Worm (Caenorhabditis elegans): ENCODE measurements around the gene nuo-5.

nuo-5 gene

DNA sequence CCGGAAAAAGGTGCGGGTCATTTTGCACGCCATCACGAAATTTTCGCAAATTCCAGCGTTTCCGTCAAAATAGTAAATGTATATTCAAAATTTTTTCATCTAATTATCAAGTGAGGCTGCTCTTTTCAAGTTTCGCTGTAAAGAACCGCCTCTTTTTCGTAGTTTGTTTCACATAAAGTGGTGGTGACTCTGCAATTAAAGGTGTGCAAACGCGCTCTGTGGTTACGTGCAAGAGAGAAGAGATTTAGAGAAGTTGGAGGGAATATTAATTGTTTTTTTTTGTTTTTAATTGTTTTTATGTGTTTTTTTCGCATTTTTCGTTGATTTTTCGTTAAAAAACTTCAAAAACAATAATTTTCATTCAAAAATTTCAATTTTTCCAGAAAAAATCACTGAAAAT, 26.2 kb upstream of the nuo-5 start, which contains the start of gene W02G9.3 (continued):
- TF ChIP-seq hlh-30 (tag; optimal IDR thresholded peaks at IDR 0.05; ENCODE audit: insufficient read depth) (peak; percentile 41), hlh-11 (tag; optimal IDR thresholded peaks at IDR 0.05) (peak; percentile 3), ces-1 (GFP tag; optimal IDR thresholded peaks at IDR 0.05) (no peak), nhr-11 (tag; optimal IDR thresholded peaks at IDR 0.05) (peak; percentile 96), pqm-1 (tag; optimal IDR thresholded peaks at IDR 0.05) (no peak), snpc-4 (tag; optimal IDR thresholded peaks at IDR 0.05) (no peak), ceh-20 (GFP tag; IDR thresholded peaks at IDR 0.05) (no peak), attf-4 (tag; optimal IDR thresholded peaks at IDR 0.05) (no peak), dmd-6 (GFP tag; IDR thresholded peaks at IDR 0.05) (peak; percentile 24; the same call in 1 of the 2 replicates), lin-1 (GFP tag; IDR thresholded peaks at IDR 0.05) (no peak), ctbp-1 (GFP tag; IDR thresholded peaks at IDR 0.05) (no peak)

DNA sequence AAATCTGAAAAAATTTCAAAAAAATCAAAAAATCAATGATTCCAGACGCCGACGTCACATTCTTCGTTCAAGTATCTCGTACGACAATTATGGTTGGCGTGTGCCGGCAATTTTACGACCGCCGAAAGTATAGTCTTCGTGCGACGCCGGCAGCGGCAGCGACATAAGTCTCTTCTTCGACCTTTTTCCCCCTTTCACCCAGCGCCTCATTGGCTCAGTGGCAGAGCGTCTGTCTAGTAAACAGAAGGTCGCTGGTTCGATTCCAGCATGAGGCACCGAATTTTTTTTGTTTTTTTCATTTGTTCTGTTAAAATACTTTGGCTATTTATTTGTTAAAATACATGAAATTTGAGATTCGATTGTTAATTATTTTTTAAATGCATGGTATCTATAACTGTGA, 25.0 kb upstream of the nuo-5 start:
- peak; percentile 59; the same call in 1 of the 2 replicates for TF ChIP-seq Y48G9A.11 (GFP tag; IDR thresholded peaks at IDR 0.05)
- TF ChIP-seq nhr-102 (tag; optimal IDR thresholded peaks at IDR 0.05): no peak
- TF ChIP-seq T20F7.1 (GFP tag; optimal IDR thresholded peaks at IDR 0.05): no peak
- peak; percentile 75 for TF ChIP-seq dmd-8 (GFP tag; IDR thresholded peaks at IDR 0.05)
- peak; percentile 51; the same call in 1 of the 2 replicates for TF ChIP-seq ctbp-1 (GFP tag; IDR thresholded peaks at IDR 0.05)
- TF ChIP-seq T26A8.4 (GFP tag; IDR thresholded peaks at IDR 0.05): 0 out of 2 replicates have a peak, but pooled peaks have one; percentile 21
- TF ChIP-seq egl-43 (GFP tag; IDR thresholded peaks at IDR 0.05): peak; percentile 85
- no peak for TF ChIP-seq ceh-20 (GFP tag; IDR thresholded peaks at IDR 0.05)
- TF ChIP-seq ces-1 (GFP tag; optimal IDR thresholded peaks at IDR 0.05): no peak
- TF ChIP-seq pha-4 (GFP tag; IDR thresholded peaks at IDR 0.05): peak; percentile 73
- no peak for TF ChIP-seq pha-4 (tag; optimal IDR thresholded peaks at IDR 0.05)
- peak; percentile 89 for TF ChIP-seq lin-38 (GFP tag; IDR thresholded peaks at IDR 0.05)
- TF ChIP-seq arid-1 (GFP tag; conservative IDR thresholded peaks at IDR 0.05): peak; percentile 55; the same call in 1 of the 2 replicates
- TF ChIP-seq lsy-2 (tag; optimal IDR thresholded peaks at IDR 0.05): peak in 1 of 2 experiments; percentile 55
- TF ChIP-seq nhr-111 (GFP tag; optimal IDR thresholded peaks at IDR 0.05): no peak
- no peak for TF ChIP-seq daf-19 (GFP tag; conservative IDR thresholded peaks at IDR 0.05)
- 0 out of 2 replicates have a peak, but pooled peaks have one; percentile 27 for TF ChIP-seq F26F4.8 (GFP tag; conservative IDR thresholded peaks at IDR 0.05)
- TF ChIP-seq mdt-29 (GFP tag; IDR thresholded peaks at IDR 0.05): peak; percentile 34; the same call in 1 of the 2 replicates
- no peak for TF ChIP-seq ZK546.5 (tag; optimal IDR thresholded peaks at IDR 0.05)
- TF ChIP-seq dve-1 (tag; optimal IDR thresholded peaks at IDR 0.05; ENCODE audit: insufficient read depth): peak; percentile 30
- 0 out of 2 replicates have a peak, but pooled peaks have one; percentile 26 for TF ChIP-seq Y75B8A.6 (GFP tag; IDR thresholded peaks at IDR 0.05)
- peak; percentile 33 for TF ChIP-seq mep-1 (tag; optimal IDR thresholded peaks at IDR 0.05)
- peak; percentile 55; the same call in 1 of the 2 replicates for TF ChIP-seq snpc-1.2 (GFP tag; IDR thresholded peaks at IDR 0.05)
- peak; percentile 57; the same call in 1 of the 2 replicates for TF ChIP-seq php-3 (GFP tag; IDR thresholded peaks at IDR 0.05)
- peak; percentile 48 for TF ChIP-seq dmd-6 (GFP tag; IDR thresholded peaks at IDR 0.05)
- no peak for TF ChIP-seq ceh-62 (tag; optimal IDR thresholded peaks at IDR 0.05)
- no peak for TF ChIP-seq ceh-44 (GFP tag; IDR thresholded peaks at IDR 0.05)
- TF ChIP-seq mdl-1 (tag; optimal IDR thresholded peaks at IDR 0.05): no peak
- no peak for TF ChIP-seq gei-8 (GFP tag; optimal IDR thresholded peaks at IDR 0.05)
- TF ChIP-seq set-16 (GFP tag; IDR thresholded peaks at IDR 0.05): peak; percentile 48
- TF ChIP-seq hmg-1.1 (GFP tag; IDR thresholded peaks at IDR 0.05): peak; percentile 55
- TF ChIP-seq skn-1 (tag; optimal IDR thresholded peaks at IDR 0.05): no peak
- TF ChIP-seq nhr-28 (tag; optimal IDR thresholded peaks at IDR 0.05): peak; percentile 51
- TF ChIP-seq unc-39 (tag; optimal IDR thresholded peaks at IDR 0.05): no peak
- TF ChIP-seq attf-4 (tag; optimal IDR thresholded peaks at IDR 0.05): no peak
- no peak for TF ChIP-seq nhr-76 (tag; optimal IDR thresholded peaks at IDR 0.05)
- TF ChIP-seq F10B5.3 (tag; optimal IDR thresholded peaks at IDR 0.05): no peak
- peak; percentile 35 for TF ChIP-seq rbr-2 (tag; optimal IDR thresholded peaks at IDR 0.05)
- TF ChIP-seq ztf-11 (tag; optimal IDR thresholded peaks at IDR 0.05): no peak
- TF ChIP-seq ceh-28 (tag; optimal IDR thresholded peaks at IDR 0.05): no peak
- TF ChIP-seq nhr-77 (tag; optimal IDR thresholded peaks at IDR 0.05): no peak
- no peak for TF ChIP-seq zfp-3 (GFP tag; conservative IDR thresholded peaks at IDR 0.05)
- no peak for TF ChIP-seq lin-15B (tag; optimal IDR thresholded peaks at IDR 0.05)

All from whole organism, L4 larva.